Worm (Caenorhabditis elegans) whole organism, young adult: ENCODE data around the gene hrg-7.

Experiments
- D2030.7 ChIP-seq: fragments of 200-800 bp; sonication (Bioruptor generic); IDR thresholded peaks from 2 replicates; pipeline ENCODE4 v1.3.6; 2022; ENCODE audit warnings: missing genetic modification reagents, missing genetic modification characterization, missing compliant biosample characterization
- F22D6.2 ChIP-seq: sonication (generic microtip); optimal IDR thresholded peaks from 2 replicates; lab custom pipeline; 2016; ENCODE audit warnings: mild to moderate bottlenecking, missing genetic modification characterization, missing compliant biosample characterization
- F39B2.1 ChIP-seq: fragments of 200-800 bp; sonication (Bioruptor generic); IDR thresholded peaks from 2 replicates; pipeline ENCODE4 v1.3.6; 2022; ENCODE audit warnings: missing genetic modification reagents, missing genetic modification characterization, missing compliant biosample characterization
- ama-1 ChIP-seq, 3 experiments: fragments of 150-350 bp in 1 of 3; sonication (generic microtip) in 2 of 3; optimal IDR thresholded peaks; 2 replicates each; lab custom pipeline; 2014 to 2018; ENCODE audit warnings: missing biosample characterization in 2 of 3, missing genetic modification characterization in 2 of 3, missing genetic modification reagents in 2 of 3
- dpl-1 ChIP-seq: fragments of 150-350 bp; optimal IDR thresholded peaks from 2 replicates; lab custom pipeline; 2014; ENCODE audit warnings: missing biosample characterization, missing genetic modification reagents, missing genetic modification characterization
- ets-4 ChIP-seq: fragments of 200-800 bp; sonication (Bioruptor generic); optimal IDR thresholded peaks from 2 replicates; lab custom pipeline; 2018; ENCODE audit warnings: mild to moderate bottlenecking, missing genetic modification characterization, missing compliant biosample characterization
- nhr-27 ChIP-seq: fragments of 200-800 bp; sonication (Bioruptor generic); optimal IDR thresholded peaks from 2 replicates; lab custom pipeline; 2018; ENCODE audit warnings: mild to moderate bottlenecking, missing genetic modification characterization, moderate library complexity, missing compliant biosample characterization
- pha-4 ChIP-seq: fragments of 150-350 bp; sonication (generic microtip); optimal IDR thresholded peaks from 2 replicates; lab custom pipeline; 2014; ENCODE audit warnings: missing biosample characterization, missing genetic modification reagents, missing genetic modification characterization
- rcor-1 ChIP-seq: fragments of 200-800 bp; sonication (Bioruptor generic); IDR thresholded peaks from 2 replicates; pipeline ENCODE4 v1.3.6; 2022; ENCODE audit warnings: missing genetic modification reagents, missing genetic modification characterization, missing compliant biosample characterization
- unc-130 ChIP-seq: sonication (generic microtip); optimal IDR thresholded peaks from 2 replicates; lab custom pipeline; 2016; ENCODE audit warnings: missing genetic modification reagents, missing genetic modification characterization, missing compliant biosample characterization

- TF ChIP-seq dpl-1 (GFP tag; lab: Kevin White, UChicago) (no peak), F22D6.2 (tag; lab: Kevin White, UChicago) (no peak), unc-130 (no peak), D2030.7 (GFP tag; lab: Robert Waterston, UW) (no peak), ets-4 (GFP tag; lab: Kevin White, UChicago) (no peak), rcor-1 (GFP tag; lab: Robert Waterston, UW) (no peak), nhr-27 (tag; lab: Kevin White, UChicago) (no peak), F39B2.1 (GFP tag; lab: Robert Waterston, UW) (no peak), ama-1 (optimal IDR thresholded peaks at IDR 0.05; lab: Kevin White, UChicago) (no peak), ama-1 (GFP tag; optimal IDR thresholded peaks at IDR 0.05; lab: Kevin White, UChicago) (no peak), pha-4 (no peak)
Observed at ce11 chrV:12729220-12729619, 12.6 kb upstream of the hrg-7 start, which contains the start of gene R11D1.10.
